Worm (Caenorhabditis elegans) whole organism, L4 larva: Measurements from ENCODE around the gene W04G3.7.
A peak's percentile ranks its signal among the peaks of the same experiment; 100 is the strongest.

Experiments used
- F10B5.3 ChIP-seq: sonication (generic microtip); optimal IDR thresholded peaks from 2 replicates; lab custom pipeline; 2016; ENCODE audit warnings: mild to moderate bottlenecking, missing genetic modification characterization, missing compliant biosample characterization
- F37D6.2 ChIP-seq: sonication (generic microtip); optimal IDR thresholded peaks from 2 replicates; lab custom pipeline; 2016; ENCODE audit warnings: mild to moderate bottlenecking, missing genetic modification characterization, missing compliant biosample characterization
- T26A8.4 ChIP-seq: fragments of 200-800 bp; sonication (Bioruptor generic); IDR thresholded peaks from 2 replicates; pipeline ENCODE4 v1.3.6; 2022; ENCODE audit warnings: missing genetic modification characterization, missing compliant biosample characterization
- Y105C5A.15 ChIP-seq: fragments of 200-800 bp; sonication (Bioruptor generic); IDR thresholded peaks from 2 replicates; pipeline ENCODE4 v1.3.6; 2022; ENCODE audit warnings: missing genetic modification characterization, missing compliant biosample characterization
- Y48G9A.11 ChIP-seq: fragments of 200-800 bp; sonication (Bioruptor generic); IDR thresholded peaks from 2 replicates; pipeline ENCODE4 v1.3.6; 2022; ENCODE audit warnings: missing genetic modification reagents, missing genetic modification characterization, missing compliant biosample characterization
- Y5F2A.4 ChIP-seq: fragments of 200-800 bp; sonication (Bioruptor generic); optimal IDR thresholded peaks from 2 replicates; lab custom pipeline; 2018; ENCODE audit warnings: mild to moderate bottlenecking, missing genetic modification characterization, missing compliant biosample characterization
- aha-1 ChIP-seq: fragments of 150-350 bp; peaks from one replicate; lab custom pipeline; 2014; ENCODE audit warnings: missing biosample characterization, missing genetic modification characterization
- ceh-28 ChIP-seq: fragments of 150-350 bp; optimal IDR thresholded peaks from 2 replicates; lab custom pipeline; 2014; ENCODE audit warnings: missing biosample characterization, missing genetic modification reagents, missing genetic modification characterization
- ceh-44 ChIP-seq: fragments of 200-800 bp; sonication (Bioruptor generic); IDR thresholded peaks from 2 replicates; pipeline ENCODE4 v1.3.6; 2022; ENCODE audit warnings: missing genetic modification reagents, missing genetic modification characterization, missing compliant biosample characterization
- ces-1 ChIP-seq: fragments of 150-350 bp; sonication (generic microtip); optimal IDR thresholded peaks from 4 replicates; lab custom pipeline; 2014; ENCODE audit warnings: missing biosample characterization, missing genetic modification reagents, missing genetic modification characterization
- ctbp-1 ChIP-seq: fragments of 200-800 bp; sonication (Bioruptor generic); IDR thresholded peaks from 2 replicates; pipeline ENCODE4 v1.3.6; 2022; ENCODE audit warnings: missing genetic modification reagents, missing genetic modification characterization, missing compliant biosample characterization
- daf-16 ChIP-seq, 3 experiments: sonication (generic microtip); optimal IDR thresholded peaks; 2 replicates each; lab custom pipeline; 2016 to 2017; ENCODE audit warnings: missing genetic modification characterization in 3 of 3, missing genetic modification reagents in 3 of 3, mild to moderate bottlenecking in 2 of 3, missing compliant biosample characterization in 2 of 3, missing biosample characterization in 1 of 3, moderate library complexity in 1 of 3
- dmd-6 ChIP-seq: fragments of 200-800 bp; sonication (Bioruptor generic); IDR thresholded peaks from 2 replicates; pipeline ENCODE4 v1.3.6; 2022; ENCODE audit warnings: missing genetic modification reagents, missing genetic modification characterization, missing compliant biosample characterization
- dve-1 ChIP-seq: sonication (generic microtip); optimal IDR thresholded peaks from 2 replicates; lab custom pipeline; 2017; ENCODE audit warnings: antibody characterized with exemption, mild to moderate bottlenecking, missing genetic modification characterization, missing compliant biosample characterization; ENCODE audit not compliant: insufficient read depth
- fkh-10 ChIP-seq: fragments of 150-350 bp; optimal IDR thresholded peaks from 2 replicates; lab custom pipeline; 2014; ENCODE audit warnings: missing biosample characterization, missing genetic modification reagents, missing genetic modification characterization
- hlh-11 ChIP-seq: fragments of 200-800 bp; sonication (Bioruptor generic); optimal IDR thresholded peaks from 2 replicates; lab custom pipeline; 2018; ENCODE audit warnings: mild to moderate bottlenecking, missing genetic modification characterization, missing compliant biosample characterization
- hlh-30 ChIP-seq: sonication (generic microtip); optimal IDR thresholded peaks from 2 replicates; lab custom pipeline; 2017; ENCODE audit warnings: antibody characterized with exemption, mild to moderate bottlenecking, missing genetic modification characterization, missing compliant biosample characterization; ENCODE audit not compliant: insufficient read depth
- hmg-1.1 ChIP-seq: fragments of 200-800 bp; sonication (Bioruptor generic); IDR thresholded peaks from 2 replicates; pipeline ENCODE4 v1.3.6; 2022; ENCODE audit warnings: missing genetic modification reagents, missing genetic modification characterization, missing compliant biosample characterization
- lim-7 ChIP-seq: fragments of 200-800 bp; sonication (Bioruptor generic); IDR thresholded peaks from 2 replicates; pipeline ENCODE4 v1.3.6; 2022; ENCODE audit warnings: missing genetic modification characterization, missing compliant biosample characterization
- lin-13 ChIP-seq: fragments of 150-350 bp; optimal IDR thresholded peaks from 2 replicates; lab custom pipeline; 2014; ENCODE audit warnings: missing biosample characterization, missing genetic modification reagents, missing genetic modification characterization
- madf-5 ChIP-seq, 2 experiments: fragments of 200-800 bp; sonication (Bioruptor generic); IDR thresholded peaks; 2 replicates each; pipeline ENCODE4 v1.3.6; 2022; ENCODE audit warnings: missing compliant biosample characterization in 2 of 2, missing genetic modification characterization in 2 of 2
- mdl-1 ChIP-seq, 2 experiments: fragments of 150-350 bp in 1 of 2; sonication (generic microtip) in 1 of 2; optimal IDR thresholded peaks; 2 replicates each; lab custom pipeline; 2014 to 2017; ENCODE audit warnings: missing biosample characterization in 2 of 2, missing genetic modification characterization in 2 of 2
- mdt-29 ChIP-seq: fragments of 200-800 bp; sonication (Bioruptor generic); IDR thresholded peaks from 2 replicates; pipeline ENCODE4 v1.3.6; 2022; ENCODE audit warnings: missing genetic modification reagents, missing genetic modification characterization, missing compliant biosample characterization
- mep-1 ChIP-seq: fragments of 150-350 bp; sonication (generic microtip); optimal IDR thresholded peaks from 3 replicates; lab custom pipeline; 2014; ENCODE audit warnings: missing biosample characterization, missing genetic modification characterization
- mes-2 ChIP-seq: sonication (generic microtip); optimal IDR thresholded peaks from 2 replicates; lab custom pipeline; 2016; ENCODE audit warnings: missing genotype, mild to moderate bottlenecking, missing genetic modification characterization, missing compliant biosample characterization; ENCODE audit not compliant: poor library complexity, severe bottlenecking
- mxl-3 ChIP-seq: fragments of 200-800 bp; sonication (Bioruptor generic); optimal IDR thresholded peaks from 2 replicates; lab custom pipeline; 2018; ENCODE audit warnings: mild to moderate bottlenecking, missing genetic modification characterization, missing compliant biosample characterization
- nhr-102 ChIP-seq: sonication (generic microtip); optimal IDR thresholded peaks from 2 replicates; lab custom pipeline; 2016; ENCODE audit warnings: mild to moderate bottlenecking, missing genetic modification characterization, moderate library complexity, missing compliant biosample characterization
- nhr-11 ChIP-seq: fragments of 150-350 bp; optimal IDR thresholded peaks from 2 replicates; lab custom pipeline; 2014; ENCODE audit warnings: missing biosample characterization, missing genetic modification characterization
- nhr-111 ChIP-seq: fragments of 200-800 bp; sonication (Bioruptor generic); optimal IDR thresholded peaks from 2 replicates; lab custom pipeline; 2018; ENCODE audit warnings: mild to moderate bottlenecking, missing genetic modification characterization, missing compliant biosample characterization
- nhr-28 ChIP-seq: fragments of 150-350 bp; optimal IDR thresholded peaks from 2 replicates; lab custom pipeline; 2014; ENCODE audit warnings: missing biosample characterization, missing genetic modification characterization
- nhr-42 ChIP-seq: fragments of 200-800 bp; sonication (Bioruptor generic); IDR thresholded peaks from 2 replicates; pipeline ENCODE4 v1.3.6; 2022; ENCODE audit warnings: missing genetic modification characterization, missing compliant biosample characterization
- nhr-48 ChIP-seq: sonication (generic microtip); optimal IDR thresholded peaks from 2 replicates; lab custom pipeline; 2016; ENCODE audit warnings: mild to moderate bottlenecking, missing genetic modification characterization, missing compliant biosample characterization
- pqm-1 ChIP-seq: sonication (generic microtip); optimal IDR thresholded peaks from 2 replicates; lab custom pipeline; 2017; ENCODE audit warnings: missing biosample characterization, missing genetic modification characterization
- set-16 ChIP-seq: fragments of 200-800 bp; sonication (Bioruptor generic); IDR thresholded peaks from 2 replicates; pipeline ENCODE4 v1.3.6; 2022; ENCODE audit warnings: missing genetic modification reagents, missing genetic modification characterization, missing compliant biosample characterization
- snpc-1.2 ChIP-seq: fragments of 200-800 bp; sonication (Bioruptor generic); IDR thresholded peaks from 2 replicates; pipeline ENCODE4 v1.3.6; 2022; ENCODE audit warnings: missing genetic modification reagents, missing genetic modification characterization, missing compliant biosample characterization
- spr-1 ChIP-seq: sonication (generic microtip); optimal IDR thresholded peaks from 2 replicates; lab custom pipeline; 2016; ENCODE audit warnings: mild to moderate bottlenecking, missing genetic modification characterization, missing compliant biosample characterization
- tag-97 ChIP-seq: fragments of 200-800 bp; sonication (Bioruptor generic); IDR thresholded peaks from 2 replicates; pipeline ENCODE4 v1.3.6; 2022; ENCODE audit warnings: missing genetic modification characterization, missing compliant biosample characterization
- unc-62 ChIP-seq, 3 experiments: fragments of 150-350 bp in 1 of 3; sonication (generic microtip); optimal IDR thresholded peaks in 2 of 3; peaks in 1 of 3; 1 replicate in 1 of 3; 2 replicates in 2 of 3; lab custom pipeline; 2014 to 2017; ENCODE audit warnings: missing biosample characterization in 3 of 3, missing genetic modification characterization in 3 of 3, missing genetic modification reagents in 3 of 3, missing genotype in 1 of 3
- vab-7 ChIP-seq: fragments of 200-800 bp; sonication (Bioruptor generic); IDR thresholded peaks from 2 replicates; pipeline ENCODE4 v1.3.6; 2022; ENCODE audit warnings: missing genetic modification reagents, missing genetic modification characterization, missing compliant biosample characterization

W04G3.7 gene

DNA sequence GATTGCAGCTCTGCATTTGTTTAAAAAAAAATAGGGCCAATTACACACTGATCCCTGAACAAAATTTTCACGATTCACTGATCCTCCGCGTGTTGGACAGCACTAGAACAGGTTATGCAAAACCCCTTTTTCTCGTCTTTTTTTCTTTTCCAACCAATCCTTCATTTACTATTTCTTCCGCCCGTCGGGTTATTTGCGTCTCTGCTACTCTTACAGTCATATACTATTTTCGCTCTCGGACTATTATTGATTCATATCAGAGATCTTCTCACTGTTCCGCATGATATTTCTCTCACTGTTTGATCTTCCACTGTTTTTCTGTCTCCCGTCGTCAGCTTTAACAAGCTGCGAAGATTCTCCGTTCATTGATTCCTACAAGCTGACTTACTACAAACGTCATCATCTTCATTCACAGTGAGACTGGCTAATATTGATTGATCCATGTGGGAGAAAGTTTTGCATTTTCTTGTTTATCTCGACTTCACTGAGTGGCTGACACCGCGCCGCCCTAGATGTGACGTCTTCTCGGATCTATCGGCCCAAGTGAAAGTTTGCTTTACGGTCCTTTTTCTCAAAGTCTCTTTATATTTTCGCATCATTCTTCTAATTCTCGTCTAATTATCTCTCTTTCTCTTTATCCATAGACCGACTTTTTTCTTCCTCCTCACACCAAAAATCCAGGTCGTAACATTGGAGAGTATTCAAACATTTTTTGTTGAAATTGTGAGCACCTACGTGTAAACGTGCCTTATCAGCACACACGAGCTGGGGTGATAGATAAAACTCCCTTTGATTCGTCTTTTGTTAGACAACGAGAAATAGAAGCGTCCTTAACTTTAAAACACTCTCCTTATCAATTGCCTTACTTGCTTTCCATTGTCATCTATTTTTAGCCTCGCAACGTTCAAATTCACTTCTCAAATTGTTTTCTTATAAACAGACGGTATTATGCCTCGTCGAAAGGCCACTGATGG lies 48.7 kb downstream of the W04G3.7 start:
- TF ChIP-seq nhr-28, result peak; percentile 3
- peak; percentile 30 for TF ChIP-seq hlh-11
- peak; percentile 54 for TF ChIP-seq dmd-6 (GFP tag; lab: Robert Waterston, UW)
- peak; percentile 74 for TF ChIP-seq aha-1 (tag; lab: Kevin White, UChicago)
- no peak for TF ChIP-seq lin-13 (GFP tag; lab: Kevin White, UChicago)
- peak; percentile 21 for TF ChIP-seq hlh-30
- no peak for TF ChIP-seq vab-7 (GFP tag; lab: Robert Waterston, UW)
- peak; percentile 11 for TF ChIP-seq mxl-3 (GFP tag; lab: Kevin White, UChicago)
- TF ChIP-seq madf-5 (GFP tag; IDR thresholded peaks at IDR 0.05; lab: Robert Waterston, UW), result no peak
- TF ChIP-seq daf-16 (GFP tag; optimal IDR thresholded peaks at IDR 0.05; lab: Kevin White, UChicago), result no peak
- peak; percentile 85 for TF ChIP-seq daf-16 (tag; optimal IDR thresholded peaks at IDR 0.05; lab: Kevin White, UChicago)
- no peak for TF ChIP-seq nhr-111 (GFP tag; lab: Kevin White, UChicago)
- peak; percentile 39 for TF ChIP-seq dve-1 (tag; lab: Kevin White, UChicago)
- peak; percentile 80 for TF ChIP-seq pqm-1 (tag; lab: Kevin White, UChicago)
- TF ChIP-seq mdl-1 (tag; optimal IDR thresholded peaks at IDR 0.05; lab: Kevin White, UChicago), result peak in 1 of 2 experiments; percentile 11
- peak; percentile 49 for TF ChIP-seq mes-2 (tag; lab: Kevin White, UChicago)
- TF ChIP-seq nhr-48 (tag; lab: Kevin White, UChicago), result peak; percentile 42
- peak; percentile 14 for TF ChIP-seq ceh-28
- no peak for TF ChIP-seq set-16

DNA sequence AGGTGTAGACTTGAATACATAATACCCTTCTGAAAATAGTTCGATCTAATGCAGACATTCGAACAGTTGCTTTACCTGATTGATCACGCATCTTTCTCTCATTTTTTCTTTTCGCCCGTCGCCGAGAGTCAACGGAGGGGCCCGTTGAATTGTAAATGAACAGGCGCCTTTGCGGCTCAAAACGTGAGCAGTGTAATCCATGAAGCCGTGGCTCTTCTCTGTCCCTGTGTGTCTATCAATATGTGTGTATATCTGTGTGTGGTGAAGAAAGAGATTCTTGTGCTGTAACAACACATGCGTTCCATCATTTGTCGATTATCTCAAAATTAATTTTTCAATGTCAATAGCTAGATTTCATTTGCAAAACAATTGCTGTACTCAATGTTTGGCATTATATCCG lies 49.5 kb downstream of the W04G3.7 start:
- peak; percentile 53 for TF ChIP-seq nhr-11 (tag; lab: Kevin White, UChicago)
- TF ChIP-seq nhr-102 (tag; lab: Kevin White, UChicago), result no peak
- no peak for TF ChIP-seq T26A8.4 (GFP tag; lab: Robert Waterston, UW)
- TF ChIP-seq daf-16 (GFP tag; optimal IDR thresholded peaks at IDR 0.05; lab: Kevin White, UChicago), result peak in 1 of 2 experiments; percentile 67
- TF ChIP-seq daf-16 (tag; optimal IDR thresholded peaks at IDR 0.05; lab: Kevin White, UChicago), result no peak
- peak; percentile 13 for TF ChIP-seq hlh-11

DNA sequence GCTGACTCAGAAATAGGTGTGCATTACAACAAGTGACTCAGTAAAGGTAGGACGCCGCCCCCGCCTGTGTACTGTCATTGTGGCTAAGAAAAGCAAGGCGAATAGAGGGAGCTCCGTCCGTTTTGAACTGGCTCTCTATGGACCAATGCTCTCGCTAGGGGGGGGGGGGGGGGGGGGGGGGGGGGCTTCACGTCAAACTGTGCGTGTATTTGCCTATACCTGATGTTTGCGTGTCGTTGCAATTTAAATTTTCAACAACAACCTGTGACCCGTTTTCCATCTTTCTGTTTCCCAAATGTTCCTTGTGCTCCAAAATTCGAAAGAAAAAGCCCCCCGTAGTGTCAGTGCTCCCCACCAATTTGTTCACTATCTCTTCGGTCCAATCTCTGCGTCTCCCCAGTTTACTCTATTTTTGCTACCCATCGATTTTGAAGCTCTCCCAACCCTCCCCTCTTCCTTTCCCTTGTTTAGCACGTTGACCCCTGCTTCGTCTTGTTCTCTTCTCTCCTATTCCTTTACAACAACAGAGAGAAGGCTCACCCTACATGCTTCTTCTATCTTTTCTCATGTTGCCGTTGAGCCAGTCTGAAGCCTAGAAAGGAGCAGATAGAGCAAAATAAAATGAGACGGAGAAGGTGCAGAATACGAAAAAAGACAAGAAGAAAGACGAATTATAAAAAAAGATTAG lies 50.5 kb downstream of the W04G3.7 start:
- TF ChIP-seq fkh-10, result peak; percentile 35
- TF ChIP-seq nhr-28, result peak; percentile 11
- TF ChIP-seq Y48G9A.11 (GFP tag; lab: Robert Waterston, UW), result no peak
- TF ChIP-seq snpc-1.2 (GFP tag; lab: Robert Waterston, UW), result no peak
- TF ChIP-seq lim-7, result no peak
- peak; percentile 4 for TF ChIP-seq aha-1 (tag; lab: Kevin White, UChicago)
- TF ChIP-seq hlh-11, result peak; percentile 30
- TF ChIP-seq dve-1 (tag; lab: Kevin White, UChicago), result peak; percentile 59
- TF ChIP-seq mdl-1 (tag; optimal IDR thresholded peaks at IDR 0.05; lab: Kevin White, UChicago), result no peak
- peak; percentile 54 for TF ChIP-seq hmg-1.1 (GFP tag; lab: Robert Waterston, UW)
- TF ChIP-seq Y5F2A.4, result no peak
- peak; percentile 16 for TF ChIP-seq hlh-30
- TF ChIP-seq unc-62 (GFP tag; optimal IDR thresholded peaks at IDR 0.05 in 1 of 2; lab: Kevin White, UChicago), result peak in 1 of 2 experiments; percentile 93
- TF ChIP-seq unc-62 (tag; optimal IDR thresholded peaks at IDR 0.05; lab: Kevin White, UChicago), result no peak
- no peak for TF ChIP-seq spr-1
- TF ChIP-seq F10B5.3 (tag; lab: Kevin White, UChicago), result no peak
- TF ChIP-seq set-16, result peak; percentile 72
- TF ChIP-seq madf-5 (GFP tag; IDR thresholded peaks at IDR 0.05; lab: Robert Waterston, UW), result no peak
- peak; percentile 50 for TF ChIP-seq mep-1 (tag; lab: Kevin White, UChicago)
- TF ChIP-seq ctbp-1 (GFP tag; lab: Robert Waterston, UW), result no peak
- TF ChIP-seq ceh-28, result peak; percentile 28
- no peak for TF ChIP-seq Y105C5A.15
- TF ChIP-seq mes-2 (tag; lab: Kevin White, UChicago), result peak; percentile 38
- TF ChIP-seq ces-1, result no peak
- TF ChIP-seq daf-16 (GFP tag; optimal IDR thresholded peaks at IDR 0.05; lab: Kevin White, UChicago), result no peak
- TF ChIP-seq daf-16 (tag; optimal IDR thresholded peaks at IDR 0.05; lab: Kevin White, UChicago), result peak; percentile 73
- 0 out of 2 replicates have a peak, but pooled peaks have one; percentile 14 for TF ChIP-seq ceh-44 (GFP tag; lab: Robert Waterston, UW)
- no peak for TF ChIP-seq tag-97 (GFP tag; lab: Robert Waterston, UW)
- no peak for TF ChIP-seq nhr-42
- TF ChIP-seq mdt-29 (GFP tag; lab: Robert Waterston, UW), result no peak
- TF ChIP-seq F37D6.2 (tag; lab: Kevin White, UChicago), result peak; percentile 10
